Worm (Caenorhabditis elegans): Measurements from ENCODE around the gene hlh-26.

The hlh-26 gene

ce11 chrII:5574925-5575324 is 41.4 kb upstream of the hlh-26 start (continued):
- TF ChIP-seq madf-6 (GFP tag; IDR thresholded peaks at IDR 0.05), result peak; percentile 33
- TF ChIP-seq madf-3 (GFP tag; IDR thresholded peaks at IDR 0.05), result peak; percentile 67; the same call in 1 of the 2 replicates
- no peak for TF ChIP-seq lsy-27 (tag; optimal IDR thresholded peaks at IDR 0.05; ENCODE audit: borderline replicate concordance, insufficient read depth)
- no peak for TF ChIP-seq hsf-1 (GFP tag; IDR thresholded peaks at IDR 0.05)
- no peak for TF ChIP-seq mxl-1 (tag; optimal IDR thresholded peaks at IDR 0.05)
- TF ChIP-seq pha-4 (tag; optimal IDR thresholded peaks at IDR 0.05), result no peak
- TF ChIP-seq nhr-120 (GFP tag; IDR thresholded peaks at IDR 0.05), result no peak
- TF ChIP-seq ceh-91 (GFP tag; IDR thresholded peaks at IDR 0.05), result no peak
- TF ChIP-seq attf-3 (GFP tag; conservative IDR thresholded peaks at IDR 0.05), result no peak
- no peak for TF ChIP-seq ceh-27 (GFP tag; optimal IDR thresholded peaks at IDR 0.05)
- TF ChIP-seq xnd-1 (tag; optimal IDR thresholded peaks at IDR 0.05), result no peak
- TF ChIP-seq F57C9.4 (tag; optimal IDR thresholded peaks at IDR 0.05), result no peak
- no peak for TF ChIP-seq dpff-1 (tag; optimal IDR thresholded peaks at IDR 0.05)
- no peak for TF ChIP-seq sea-2 (GFP tag; IDR thresholded peaks at IDR 0.05)
- no peak for TF ChIP-seq K11D2.4 (GFP tag; IDR thresholded peaks at IDR 0.05)

DNA sequence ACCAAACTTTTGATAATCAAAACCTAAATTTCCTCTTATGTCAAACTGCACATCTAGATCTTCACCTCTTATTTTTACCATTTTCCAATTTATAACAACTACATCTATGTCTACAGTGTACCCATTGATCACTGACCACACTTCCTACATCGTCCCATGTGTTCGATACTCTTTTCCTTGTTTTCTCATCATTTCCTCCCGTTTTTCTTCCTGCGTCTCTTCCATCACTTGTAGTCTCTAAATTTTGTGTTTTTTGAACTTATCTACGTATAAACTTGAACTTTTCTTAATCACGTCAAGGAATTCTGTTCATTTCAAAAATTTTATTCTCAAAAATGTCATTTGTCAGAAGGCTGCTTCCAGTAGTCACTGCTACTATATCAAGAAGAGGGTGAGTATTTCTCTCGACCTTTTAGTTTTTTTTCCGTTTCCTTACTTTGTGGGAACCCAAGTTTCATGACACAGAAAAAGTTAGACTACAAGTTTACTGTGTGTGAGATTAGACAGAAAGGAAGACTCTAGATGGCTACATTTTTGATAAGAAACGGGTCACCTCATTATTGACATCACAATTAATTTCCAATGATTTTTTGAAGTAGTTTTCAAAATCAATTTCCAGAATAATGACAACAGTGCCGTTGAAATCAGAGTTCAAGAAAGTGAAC is 38.7 kb upstream of the hlh-26 start:
- TF ChIP-seq chd-7 (tag; optimal IDR thresholded peaks at IDR 0.05) (peak; percentile 35), ztf-26 (tag; optimal IDR thresholded peaks at IDR 0.05) (peak; percentile 5), cebp-1 (GFP tag; IDR thresholded peaks at IDR 0.05) (no peak), cebp-1 (tag; optimal IDR thresholded peaks at IDR 0.05) (peak; percentile 28), nhr-179 (tag; optimal IDR thresholded peaks at IDR 0.05) (no peak), nhr-80 (tag; optimal IDR thresholded peaks at IDR 0.05) (peak; percentile 38), hlh-26 (GFP tag; conservative IDR thresholded peaks at IDR 0.05) (no peak), lin-40 (tag; optimal IDR thresholded peaks at IDR 0.05) (peak; percentile 18), hmg-1.2 (GFP tag; IDR thresholded peaks at IDR 0.05) (0 out of 2 replicates have a peak, but pooled peaks have one; percentile 32), atf-7 (tag; optimal IDR thresholded peaks at IDR 0.05) (peak; percentile 7), attf-5 (GFP tag; optimal IDR thresholded peaks at IDR 0.05) (peak; percentile 5), tbx-9 (tag; optimal IDR thresholded peaks at IDR 0.05; ENCODE audit: borderline replicate concordance) (no peak), ama-1 (optimal IDR thresholded peaks at IDR 0.05) (peak; percentile 9), ama-1 (GFP tag; optimal IDR thresholded peaks at IDR 0.05) (no peak), lir-1 (GFP tag; conservative IDR thresholded peaks at IDR 0.05) (no peak), sdz-38 (tag; optimal IDR thresholded peaks at IDR 0.05) (no peak), snpc-4 (GFP tag; optimal IDR thresholded peaks at IDR 0.05) (no peak), snpc-4 (tag; optimal IDR thresholded peaks at IDR 0.05) (peak in 1 of 4 experiments; percentile 51), madf-8 (GFP tag; conservative IDR thresholded peaks at IDR 0.05) (no peak)

- TF ChIP-seq cebp-1 (GFP tag; IDR thresholded peaks at IDR 0.05) (no peak), cebp-1 (tag; optimal IDR thresholded peaks at IDR 0.05) (no peak), rpc-1 (optimal IDR thresholded peaks at IDR 0.05) (no peak), rpc-1 (tag; optimal IDR thresholded peaks at IDR 0.05) (no peak), C17E4.6 (GFP tag; IDR thresholded peaks at IDR 0.05) (no peak), nhr-90 (tag; optimal IDR thresholded peaks at IDR 0.05) (no peak), Y53F4B.3 (GFP tag; IDR thresholded peaks at IDR 0.05) (no peak), snpc-1.3 (tag; optimal IDR thresholded peaks at IDR 0.05; ENCODE audit: insufficient read depth) (no peak), zfh-2 (GFP tag; conservative IDR thresholded peaks at IDR 0.05) (no peak), ets-4 (GFP tag; optimal IDR thresholded peaks at IDR 0.05) (no peak), efl-1 (GFP tag; optimal IDR thresholded peaks at IDR 0.05) (no peak), fkh-3 (tag; optimal IDR thresholded peaks at IDR 0.05) (no peak), xnd-1 (tag; optimal IDR thresholded peaks at IDR 0.05) (no peak), lsl-1 (GFP tag; optimal IDR thresholded peaks at IDR 0.05) (no peak)
Measured at ce11 chrII:5570272-5570671, 36.7 kb upstream of the hlh-26 start, which contains the start of the genes C17C3.1 and C17C3.15. C17C3.1 (plus strand) TSS chrII:5570572. C17C3.15 (plus strand) TSS chrII:5570654.
